Worm (Caenorhabditis elegans) whole organism, L3 larva: ENCODE measurements around the gene shk-1.

Experiments used
- aly-2 ChIP-seq: fragments of 150-350 bp; optimal IDR thresholded peaks from 2 replicates; lab custom pipeline; 2014; ENCODE audit warnings: missing biosample characterization, missing genetic modification characterization
- ceh-82 ChIP-seq: fragments of 150-350 bp; optimal IDR thresholded peaks from 2 replicates; lab custom pipeline; 2014; ENCODE audit warnings: missing biosample characterization, missing genetic modification characterization
- egl-27 ChIP-seq: sonication (generic microtip); optimal IDR thresholded peaks from 4 replicates; lab custom pipeline; 2017; ENCODE audit warnings: missing biosample characterization, missing genetic modification reagents, missing genetic modification characterization
- fos-1 ChIP-seq: fragments of 150-350 bp; optimal IDR thresholded peaks from 2 replicates; lab custom pipeline; 2014; ENCODE audit warnings: missing biosample characterization, missing genetic modification characterization
- nhr-12 ChIP-seq: fragments of 150-350 bp; optimal IDR thresholded peaks from 2 replicates; lab custom pipeline; 2014; ENCODE audit warnings: missing biosample characterization, missing genetic modification characterization
- nhr-237 ChIP-seq: fragments of 150-350 bp; optimal IDR thresholded peaks from 2 replicates; lab custom pipeline; 2014; ENCODE audit warnings: missing biosample characterization, missing genetic modification characterization
- nhr-28 ChIP-seq: fragments of 150-350 bp; optimal IDR thresholded peaks from 2 replicates; lab custom pipeline; 2014; ENCODE audit warnings: missing biosample characterization, missing genetic modification characterization
- nhr-76 ChIP-seq: fragments of 150-350 bp; sonication (generic microtip); optimal IDR thresholded peaks from 5 replicates; lab custom pipeline; 2014; ENCODE audit warnings: missing biosample characterization, missing genetic modification characterization
- nhr-77 ChIP-seq: fragments of 150-350 bp; optimal IDR thresholded peaks from 2 replicates; lab custom pipeline; 2014; ENCODE audit warnings: missing biosample characterization, missing genetic modification characterization

DNA sequence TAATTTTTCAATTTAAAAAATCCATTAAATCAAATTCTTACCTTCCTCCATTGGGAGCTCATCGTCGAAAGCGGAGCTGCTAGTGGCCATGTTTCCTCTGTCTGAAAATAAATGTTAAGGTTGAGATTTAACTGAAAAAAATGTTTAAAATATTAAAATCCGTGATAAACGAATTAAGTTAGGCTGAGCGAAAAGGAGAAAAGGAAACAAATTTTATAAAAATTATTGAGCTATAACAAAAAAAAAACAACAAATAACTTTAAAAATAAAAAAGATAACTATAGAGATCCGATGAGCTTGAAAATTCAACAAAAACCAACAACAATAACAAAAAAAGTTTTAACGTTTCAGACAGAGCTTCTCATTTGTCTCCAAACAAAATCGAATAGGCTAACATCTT, 15.2 kb upstream of the shk-1 start, which contains the start of gene pno-1:
- no peak for TF ChIP-seq nhr-28 (tag; lab: Kevin White, UChicago)
- no peak for TF ChIP-seq aly-2 (tag; lab: Kevin White, UChicago)
- no peak for TF ChIP-seq fos-1 (tag; lab: Kevin White, UChicago)
- TF ChIP-seq ceh-82 (tag; lab: Kevin White, UChicago): no peak
- TF ChIP-seq nhr-12 (tag; lab: Kevin White, UChicago): no peak
- TF ChIP-seq nhr-237 (tag; lab: Kevin White, UChicago): no peak
- TF ChIP-seq nhr-77 (tag; lab: Kevin White, UChicago): no peak
- TF ChIP-seq egl-27 (tag; lab: Kevin White, UChicago): no peak
- TF ChIP-seq nhr-76 (tag; lab: Kevin White, UChicago): no peak
